Worm (Caenorhabditis elegans): ENCODE results near the gene gly-7.

gly-7 gene

DNA sequence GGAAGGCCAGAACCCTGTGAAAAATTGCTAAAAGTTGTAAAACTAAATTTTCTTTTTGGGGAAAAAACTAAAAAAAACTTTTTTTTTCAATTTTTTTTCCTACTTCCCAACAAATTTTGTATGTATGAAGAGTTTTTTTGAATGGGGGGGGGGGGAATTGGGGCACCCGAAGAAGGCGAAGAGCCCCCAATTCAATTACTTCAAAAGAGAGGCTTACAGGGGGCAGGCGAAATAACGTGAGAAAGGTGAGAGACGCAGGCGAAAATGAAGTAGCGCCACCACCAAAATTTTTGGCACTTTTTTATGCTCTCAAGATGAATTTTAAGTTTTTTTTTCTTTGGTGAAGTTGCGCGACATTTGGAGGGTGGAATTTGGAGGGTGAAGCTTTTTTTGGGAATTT lies 41.8 kb upstream of the gly-7 start:
- no peak for TF ChIP-seq C16A3.4 (tag; optimal IDR thresholded peaks at IDR 0.05)
- no peak for TF ChIP-seq efl-1 (optimal IDR thresholded peaks at IDR 0.05)
- TF ChIP-seq efl-1 (GFP tag; optimal IDR thresholded peaks at IDR 0.05 in 1 of 2), result peak in 1 of 2 experiments; percentile 10

ce11 chrV:1857840-1858239 lies 36.7 kb upstream of the gly-7 start:
- TF ChIP-seq efl-1 (optimal IDR thresholded peaks at IDR 0.05), result no peak
- TF ChIP-seq efl-1 (GFP tag; optimal IDR thresholded peaks at IDR 0.05 in 1 of 2), result peak in 1 of 2 experiments; percentile 52
- no peak for TF ChIP-seq nhr-11 (tag; optimal IDR thresholded peaks at IDR 0.05)

DNA sequence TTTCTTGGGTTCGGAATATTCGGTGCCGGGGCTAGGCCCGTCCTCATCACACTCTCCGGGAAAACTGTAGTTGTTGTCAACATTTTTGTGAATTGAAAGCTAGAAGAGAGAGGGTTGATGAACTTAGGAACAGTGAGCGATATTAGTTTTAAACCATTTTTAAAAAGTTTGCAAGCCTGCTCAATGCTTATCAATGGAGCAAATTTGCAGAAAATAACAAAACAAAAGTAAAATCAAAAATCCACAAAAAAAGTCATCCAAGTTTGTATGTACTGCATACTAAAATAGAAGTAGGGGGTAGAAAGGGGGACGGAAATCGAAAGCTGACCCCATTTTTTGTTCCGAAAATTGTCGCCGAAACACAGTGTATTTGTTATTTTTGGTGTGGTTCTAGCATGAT lies 35.1 kb upstream of the gly-7 start, which contains the start of gene T10B5.10:
Gene T10B5.10, minus strand, starts transcription at position 101 of the 400 bp plus-strand sequence.
- no peak for TF ChIP-seq efl-1 (optimal IDR thresholded peaks at IDR 0.05)
- TF ChIP-seq efl-1 (GFP tag; optimal IDR thresholded peaks at IDR 0.05 in 1 of 2), result peak in 1 of 2 experiments; percentile 51
- TF ChIP-seq blmp-1 (tag; optimal IDR thresholded peaks at IDR 0.05), result peak; percentile 70
- no peak for TF ChIP-seq nhr-90 (tag; optimal IDR thresholded peaks at IDR 0.05; ENCODE audit: poor library complexity)

- peak in 1 of 2 experiments; percentile 7 for TF ChIP-seq lin-35 (GFP tag; optimal IDR thresholded peaks at IDR 0.05)
- TF ChIP-seq lin-14 (GFP tag; optimal IDR thresholded peaks at IDR 0.05), result no peak
- TF ChIP-seq jun-1 (tag; optimal IDR thresholded peaks at IDR 0.05), result no peak
- TF ChIP-seq blmp-1 (tag; optimal IDR thresholded peaks at IDR 0.05), result peak; percentile 88
- no peak for TF ChIP-seq nhr-90 (tag; optimal IDR thresholded peaks at IDR 0.05; ENCODE audit: poor library complexity)
These were observed 34.0 kb upstream of the gly-7 start for ce11 chrV:1855087-1855486.

DNA sequence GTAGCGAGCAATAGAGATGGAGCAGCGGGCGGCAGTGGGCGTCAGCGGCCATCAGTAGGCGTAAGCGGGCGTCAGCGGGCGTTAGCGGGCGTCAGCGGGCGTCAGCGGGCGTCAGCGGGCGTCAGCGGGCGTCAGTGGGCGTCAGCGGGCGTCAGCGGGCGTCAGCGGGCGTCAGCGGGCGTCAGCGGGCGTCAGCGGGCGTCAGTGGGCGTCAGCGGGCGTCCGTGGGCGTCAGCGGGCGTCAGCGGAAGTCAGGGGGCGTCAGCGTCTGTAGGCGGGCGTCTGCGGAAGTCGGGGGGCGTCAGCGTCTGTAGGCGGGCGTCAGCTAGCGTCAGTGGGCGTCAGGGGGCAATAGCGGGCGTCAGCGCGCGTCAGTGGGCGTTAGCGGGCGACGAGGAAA lies 28.9 kb upstream of the gly-7 start:
- peak; percentile 57 for TF ChIP-seq ceh-8 (GFP tag; optimal IDR thresholded peaks at IDR 0.05)

- TF ChIP-seq ztf-4 (tag; optimal IDR thresholded peaks at IDR 0.05) (no peak), lin-15B (tag; optimal IDR thresholded peaks at IDR 0.05) (no peak), nhr-237 (tag; optimal IDR thresholded peaks at IDR 0.05) (no peak), rnt-1 (tag; optimal IDR thresholded peaks at IDR 0.05) (no peak), grh-1 (GFP tag; IDR thresholded peaks at IDR 0.05) (no peak), mab-9 (GFP tag; IDR thresholded peaks at IDR 0.05) (no peak), unc-86 (tag; optimal IDR thresholded peaks at IDR 0.05) (no peak), nhr-90 (tag; optimal IDR thresholded peaks at IDR 0.05; ENCODE audit: poor library complexity) (no peak), C04F5.9 (tag; optimal IDR thresholded peaks at IDR 0.05) (no peak), unc-30 (tag; optimal IDR thresholded peaks at IDR 0.05) (no peak), nhr-77 (tag; optimal IDR thresholded peaks at IDR 0.05) (no peak)
These were observed 27.5 kb upstream of the gly-7 start for ce11 chrV:1848590-1848989.

DNA sequence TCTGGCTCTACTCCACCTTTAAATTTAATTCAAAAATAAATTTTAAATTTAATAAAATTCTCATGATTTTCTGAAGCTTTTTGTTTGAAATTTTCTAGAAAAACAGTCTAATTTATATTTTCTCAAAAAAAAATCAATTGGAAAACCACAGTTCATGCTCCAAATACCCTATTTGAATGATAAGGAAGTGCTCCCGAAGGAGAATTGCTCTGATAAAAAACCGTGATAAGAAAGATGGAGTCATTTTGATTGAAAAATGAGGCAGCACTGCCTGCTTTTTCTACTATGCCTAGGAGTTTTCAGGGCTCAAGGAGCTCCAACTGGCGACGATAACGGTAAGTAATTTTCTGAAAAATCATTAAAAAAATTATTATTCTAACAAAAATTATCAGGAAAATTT lies 24.9 kb upstream of the gly-7 start, which contains the start of gene T10B5.7:
Gene T10B5.7, plus strand, starts transcription at position 225 of the 400 bp plus-strand sequence.
- no peak for TF ChIP-seq rnt-1 (tag; optimal IDR thresholded peaks at IDR 0.05)
- TF ChIP-seq elt-2 (tag; optimal IDR thresholded peaks at IDR 0.05), result peak; percentile 42

DNA sequence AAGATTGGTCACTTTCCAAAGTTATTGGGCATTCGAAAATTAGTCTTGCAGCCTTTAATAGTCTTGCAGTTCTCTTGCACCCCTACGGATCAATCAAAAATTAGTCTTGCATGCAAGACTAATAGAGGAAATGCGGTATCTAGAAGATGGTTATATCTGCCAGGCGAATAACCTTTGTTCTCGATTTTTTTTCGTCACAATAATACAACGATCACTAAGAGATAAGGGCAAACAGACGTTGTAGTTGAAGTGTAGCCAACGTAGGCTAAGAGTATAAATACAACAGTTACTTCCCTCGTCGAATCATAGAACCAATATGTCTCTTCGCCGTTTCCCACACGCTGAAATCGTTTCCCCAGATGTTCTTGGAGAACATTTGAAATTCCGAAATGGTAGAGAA lies 20.6 kb upstream of the gly-7 start, which contains the start of gene T10B5.8:
Gene T10B5.8, plus strand, starts transcription at position 301 of the 400 bp plus-strand sequence.
- TF ChIP-seq nhr-12 (tag; optimal IDR thresholded peaks at IDR 0.05) (no peak), nhr-77 (tag; optimal IDR thresholded peaks at IDR 0.05) (no peak), ets-5 (GFP tag; IDR thresholded peaks at IDR 0.05) (no peak), sox-4 (tag; optimal IDR thresholded peaks at IDR 0.05) (no peak), hpl-2 (GFP tag; optimal IDR thresholded peaks at IDR 0.05) (no peak), ztf-11 (tag; optimal IDR thresholded peaks at IDR 0.05) (no peak), nhr-28 (tag; optimal IDR thresholded peaks at IDR 0.05) (no peak), fkh-10 (GFP tag; optimal IDR thresholded peaks at IDR 0.05) (no peak)

Data from whole organism, L1 larva.